Worm (Caenorhabditis elegans) whole organism, L4 larva: Measurements from ENCODE around the gene F16H6.7.

Source experiments
- D1046.2 ChIP-seq: fragments of 200-800 bp; sonication (Bioruptor generic); IDR thresholded peaks from 2 replicates; pipeline ENCODE4 v1.3.6; 2022; ENCODE audit warnings: missing genetic modification characterization, missing compliant biosample characterization
- F44E2.7 ChIP-seq: fragments of 200-800 bp; sonication (Bioruptor generic); IDR thresholded peaks from 2 replicates; pipeline ENCODE4 v2.1.2; 2022; ENCODE audit warnings: missing genetic modification characterization, missing compliant biosample characterization
- F49E8.2 ChIP-seq: sonication (generic microtip); optimal IDR thresholded peaks from 2 replicates; lab custom pipeline; 2016; ENCODE audit warnings: missing compliant biosample characterization, mild to moderate bottlenecking, missing genetic modification characterization, borderline replicate concordance
- T20F7.1 ChIP-seq: fragments of 200-800 bp; sonication (Bioruptor generic); optimal IDR thresholded peaks from 2 replicates; lab custom pipeline; 2018; ENCODE audit warnings: mild to moderate bottlenecking, missing genetic modification characterization, missing compliant biosample characterization
- Y48G9A.11 ChIP-seq: fragments of 200-800 bp; sonication (Bioruptor generic); IDR thresholded peaks from 2 replicates; pipeline ENCODE4 v1.3.6; 2022; ENCODE audit warnings: missing genetic modification reagents, missing genetic modification characterization, missing compliant biosample characterization
- Y5F2A.4 ChIP-seq: fragments of 200-800 bp; sonication (Bioruptor generic); optimal IDR thresholded peaks from 2 replicates; lab custom pipeline; 2018; ENCODE audit warnings: mild to moderate bottlenecking, missing genetic modification characterization, missing compliant biosample characterization
- ZK546.5 ChIP-seq, 2 experiments: sonication (generic microtip); optimal IDR thresholded peaks; 2 replicates each; lab custom pipeline; 2017; ENCODE audit warnings: missing biosample characterization in 2 of 2, missing genetic modification characterization in 2 of 2
- aly-2 ChIP-seq: sonication (generic microtip); optimal IDR thresholded peaks from 2 replicates; lab custom pipeline; 2018; ENCODE audit warnings: missing biosample characterization, missing genetic modification characterization
- ceh-20 ChIP-seq: fragments of 200-800 bp; sonication (Bioruptor generic); IDR thresholded peaks from 2 replicates; pipeline ENCODE4 v1.3.6; 2022; ENCODE audit warnings: missing genetic modification reagents, missing genetic modification characterization, missing compliant biosample characterization
- ceh-44 ChIP-seq: fragments of 200-800 bp; sonication (Bioruptor generic); IDR thresholded peaks from 2 replicates; pipeline ENCODE4 v1.3.6; 2022; ENCODE audit warnings: missing genetic modification reagents, missing genetic modification characterization, missing compliant biosample characterization
- cey-2 ChIP-seq: sonication (generic microtip); optimal IDR thresholded peaks from 3 replicates; lab custom pipeline; 2017; ENCODE audit warnings: missing genetic modification characterization, mild to moderate bottlenecking, missing compliant biosample characterization, antibody characterized with exemption, borderline replicate concordance; ENCODE audit not compliant: insufficient read depth
- ctbp-1 ChIP-seq: fragments of 200-800 bp; sonication (Bioruptor generic); IDR thresholded peaks from 2 replicates; pipeline ENCODE4 v1.3.6; 2022; ENCODE audit warnings: missing genetic modification reagents, missing genetic modification characterization, missing compliant biosample characterization
- daf-16 ChIP-seq, 3 experiments: sonication (generic microtip); optimal IDR thresholded peaks; 2 replicates each; lab custom pipeline; 2016 to 2017; ENCODE audit warnings: missing genetic modification characterization in 3 of 3, missing genetic modification reagents in 3 of 3, mild to moderate bottlenecking in 2 of 3, missing compliant biosample characterization in 2 of 3, missing biosample characterization in 1 of 3, moderate library complexity in 1 of 3
- daf-8 ChIP-seq: fragments of 200-800 bp; sonication (Bioruptor generic); IDR thresholded peaks from 2 replicates; pipeline ENCODE4 v1.3.6; 2022; ENCODE audit warnings: missing genetic modification characterization, missing compliant biosample characterization
- dmd-6 ChIP-seq: fragments of 200-800 bp; sonication (Bioruptor generic); IDR thresholded peaks from 2 replicates; pipeline ENCODE4 v1.3.6; 2022; ENCODE audit warnings: missing genetic modification reagents, missing genetic modification characterization, missing compliant biosample characterization
- dmd-8 ChIP-seq: fragments of 200-800 bp; sonication (Bioruptor generic); IDR thresholded peaks from 2 replicates; pipeline ENCODE4 v1.3.6; 2022; ENCODE audit warnings: missing genetic modification characterization, missing compliant biosample characterization
- dmd-9 ChIP-seq: fragments of 200-800 bp; sonication (Bioruptor generic); IDR thresholded peaks from 2 replicates; pipeline ENCODE4 v1.3.6; 2022; ENCODE audit warnings: missing genetic modification reagents, missing genetic modification characterization, missing compliant biosample characterization
- dve-1 ChIP-seq: sonication (generic microtip); optimal IDR thresholded peaks from 2 replicates; lab custom pipeline; 2017; ENCODE audit warnings: antibody characterized with exemption, mild to moderate bottlenecking, missing genetic modification characterization, missing compliant biosample characterization; ENCODE audit not compliant: insufficient read depth
- egl-27 ChIP-seq: sonication (generic microtip); optimal IDR thresholded peaks from 3 replicates; lab custom pipeline; 2017; ENCODE audit warnings: missing biosample characterization, missing genetic modification reagents, missing genetic modification characterization
- hif-1 ChIP-seq, 2 experiments: sonication (generic microtip); optimal IDR thresholded peaks; 2 replicates each; lab custom pipeline; 2016 to 2017; ENCODE audit warnings: missing compliant biosample characterization in 2 of 2, missing genetic modification characterization in 2 of 2, missing genetic modification reagents in 2 of 2, missing genotype in 2 of 2, mild to moderate bottlenecking in 1 of 2
- hlh-30 ChIP-seq: sonication (generic microtip); optimal IDR thresholded peaks from 2 replicates; lab custom pipeline; 2017; ENCODE audit warnings: antibody characterized with exemption, mild to moderate bottlenecking, missing genetic modification characterization, missing compliant biosample characterization; ENCODE audit not compliant: insufficient read depth
- jun-1 ChIP-seq: fragments of 150-350 bp; optimal IDR thresholded peaks from 2 replicates; lab custom pipeline; 2014; ENCODE audit warnings: missing biosample characterization, missing genetic modification reagents, missing genetic modification characterization
- lin-29 ChIP-seq: fragments of 200-800 bp; sonication (Bioruptor generic); IDR thresholded peaks from 2 replicates; pipeline ENCODE4 v1.3.6; 2022; ENCODE audit warnings: missing genetic modification reagents, missing genetic modification characterization, missing compliant biosample characterization
- lin-38 ChIP-seq: fragments of 200-800 bp; sonication (Bioruptor generic); IDR thresholded peaks from 2 replicates; pipeline ENCODE4 v1.3.6; 2022; ENCODE audit warnings: missing genetic modification reagents, missing genetic modification characterization, missing compliant biosample characterization
- madf-9 ChIP-seq: fragments of 200-800 bp; sonication (Bioruptor generic); conservative IDR thresholded peaks from 2 replicates; pipeline ENCODE4 v1.3.6; 2022; ENCODE audit warnings: missing genetic modification reagents, missing genetic modification characterization, missing compliant biosample characterization
- mep-1 ChIP-seq: fragments of 150-350 bp; sonication (generic microtip); optimal IDR thresholded peaks from 3 replicates; lab custom pipeline; 2014; ENCODE audit warnings: missing biosample characterization, missing genetic modification characterization
- mxl-2 ChIP-seq: fragments of 200-800 bp; sonication (Bioruptor generic); conservative IDR thresholded peaks from 2 replicates; pipeline ENCODE4 v1.3.6; 2022; ENCODE audit warnings: missing genetic modification reagents, missing genetic modification characterization, missing compliant biosample characterization
- nhr-10 ChIP-seq: fragments of 150-350 bp; optimal IDR thresholded peaks from 2 replicates; lab custom pipeline; 2014; ENCODE audit warnings: missing biosample characterization, missing genetic modification characterization
- nhr-25 ChIP-seq: sonication (generic microtip); optimal IDR thresholded peaks from 2 replicates; lab custom pipeline; 2017; ENCODE audit warnings: missing genetic modification characterization, mild to moderate bottlenecking, missing compliant biosample characterization, antibody characterized with exemption, moderate library complexity, borderline replicate concordance; ENCODE audit not compliant: insufficient read depth
- nhr-28 ChIP-seq: fragments of 150-350 bp; optimal IDR thresholded peaks from 2 replicates; lab custom pipeline; 2014; ENCODE audit warnings: missing biosample characterization, missing genetic modification characterization
- nhr-41 ChIP-seq: fragments of 200-800 bp; sonication (Bioruptor generic); IDR thresholded peaks from 2 replicates; pipeline ENCODE4 v1.3.6; 2022; ENCODE audit warnings: missing genetic modification reagents, missing genetic modification characterization, missing compliant biosample characterization
- nhr-6 ChIP-seq: fragments of 150-350 bp; optimal IDR thresholded peaks from 2 replicates; lab custom pipeline; 2014; ENCODE audit warnings: missing biosample characterization, missing genetic modification characterization
- php-3 ChIP-seq: fragments of 200-800 bp; sonication (Bioruptor generic); IDR thresholded peaks from 2 replicates; pipeline ENCODE4 v1.3.6; 2022; ENCODE audit warnings: missing genetic modification reagents, missing genetic modification characterization, missing compliant biosample characterization
- saeg-2 ChIP-seq: fragments of 200-800 bp; sonication (Bioruptor generic); IDR thresholded peaks from 2 replicates; pipeline ENCODE4 v1.3.6; 2022; ENCODE audit warnings: missing genetic modification reagents, missing genetic modification characterization, missing compliant biosample characterization
- sdz-12 ChIP-seq: fragments of 200-800 bp; sonication (Bioruptor generic); optimal IDR thresholded peaks from 2 replicates; lab custom pipeline; 2018; ENCODE audit warnings: mild to moderate bottlenecking, missing genetic modification characterization, missing compliant biosample characterization
- tra-1 ChIP-seq: fragments of 200-800 bp; sonication (Bioruptor generic); IDR thresholded peaks from 2 replicates; pipeline ENCODE4 v1.3.6; 2022; ENCODE audit warnings: missing genetic modification reagents, missing genetic modification characterization, missing compliant biosample characterization
- unc-62 ChIP-seq, 3 experiments: fragments of 150-350 bp in 1 of 3; sonication (generic microtip); optimal IDR thresholded peaks in 2 of 3; peaks in 1 of 3; 1 replicate in 1 of 3; 2 replicates in 2 of 3; lab custom pipeline; 2014 to 2017; ENCODE audit warnings: missing biosample characterization in 3 of 3, missing genetic modification characterization in 3 of 3, missing genetic modification reagents in 3 of 3, missing genotype in 1 of 3
- zip-2 ChIP-seq: fragments of 150-350 bp; optimal IDR thresholded peaks from 2 replicates; lab custom pipeline; 2014; ENCODE audit warnings: missing biosample characterization, missing genetic modification characterization
- ztf-7 ChIP-seq: fragments of 150-350 bp; optimal IDR thresholded peaks from 2 replicates; lab custom pipeline; 2014; ENCODE audit warnings: missing biosample characterization, missing genetic modification characterization

The F16H6.7 gene

ce11 chrV:18168266-18168665 lies 40.7 kb downstream of the F16H6.7 start, which contains the start of gene C14A6.7:
Gene C14A6.7, minus strand, starts transcription at chrV:18168366.
- TF ChIP-seq mxl-2 (GFP tag; lab: Robert Waterston, UW) (no peak), saeg-2 (GFP tag; lab: Robert Waterston, UW) (no peak), Y48G9A.11 (GFP tag; lab: Robert Waterston, UW) (no peak), hlh-30 (tag; lab: Kevin White, UChicago) (no peak), hif-1 (tag; optimal IDR thresholded peaks at IDR 0.05; lab: Kevin White, UChicago) (no peak), dmd-8 (no peak), ceh-44 (GFP tag; lab: Robert Waterston, UW) (no peak)

ce11 chrV:18167161-18167560 lies 41.8 kb downstream of the F16H6.7 start, which contains the start of gene C14A6.6:
Gene C14A6.6, minus strand, starts transcription at chrV:18167261.
- peak in 1 of 2 experiments; percentile 89 for TF ChIP-seq unc-62 (GFP tag; optimal IDR thresholded peaks at IDR 0.05 in 1 of 2; lab: Kevin White, UChicago)
- TF ChIP-seq unc-62 (tag; optimal IDR thresholded peaks at IDR 0.05; lab: Kevin White, UChicago): no peak
- TF ChIP-seq ctbp-1 (GFP tag; lab: Robert Waterston, UW): no peak
- TF ChIP-seq, all 104 proteins: peak for 1

ce11 chrV:18164758-18165157 lies 44.2 kb downstream of the F16H6.7 start, which contains the start of gene C14A6.5:
Gene C14A6.5, minus strand, starts transcription at chrV:18164858.
- no peak for TF ChIP-seq ctbp-1 (GFP tag; lab: Robert Waterston, UW)

ce11 chrV:18163434-18163833 lies 45.5 kb downstream of the F16H6.7 start:
- TF ChIP-seq nhr-10 (tag; lab: Kevin White, UChicago): no peak
- TF ChIP-seq mxl-2 (GFP tag; lab: Robert Waterston, UW): no peak
- no peak for TF ChIP-seq lin-38
- no peak for TF ChIP-seq daf-8 (GFP tag; lab: Robert Waterston, UW)
- TF ChIP-seq nhr-41 (GFP tag; lab: Robert Waterston, UW): no peak
- no peak for TF ChIP-seq jun-1 (tag; lab: Kevin White, UChicago)
- TF ChIP-seq php-3: no peak
- TF ChIP-seq ZK546.5 (tag; optimal IDR thresholded peaks at IDR 0.05; lab: Kevin White, UChicago): no peak
- TF ChIP-seq T20F7.1 (GFP tag; lab: Kevin White, UChicago): no peak
- TF ChIP-seq nhr-6: no peak
- TF ChIP-seq nhr-25 (tag; lab: Kevin White, UChicago): no peak
- no peak for TF ChIP-seq ctbp-1 (GFP tag; lab: Robert Waterston, UW)
- no peak for TF ChIP-seq ceh-20 (GFP tag; lab: Robert Waterston, UW)
- TF ChIP-seq nhr-28: no peak
- no peak for TF ChIP-seq mep-1 (tag; lab: Kevin White, UChicago)
- no peak for TF ChIP-seq D1046.2 (GFP tag; lab: Robert Waterston, UW)
- no peak for TF ChIP-seq zip-2 (tag; lab: Kevin White, UChicago)

DNA sequence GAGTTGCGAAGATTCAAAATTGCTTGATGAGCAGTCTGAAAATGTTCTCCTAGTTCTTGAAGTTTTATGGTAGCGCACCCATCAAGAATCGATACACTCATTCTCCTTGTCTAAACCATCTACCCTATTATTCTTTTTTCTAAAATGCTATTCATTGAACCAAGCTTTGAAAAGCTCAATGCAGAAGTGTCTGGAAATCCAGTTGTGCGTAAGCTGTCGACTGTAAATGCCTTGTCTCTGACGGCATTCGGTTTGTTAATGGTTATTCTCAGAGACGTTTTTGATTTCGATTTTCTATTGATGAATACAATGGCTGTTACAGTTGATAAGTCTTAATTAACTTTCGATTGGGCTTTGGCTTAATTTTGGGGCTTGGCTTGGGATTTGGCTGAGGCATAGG lies 46.4 kb downstream of the F16H6.7 start, which contains the start of gene C14A6.12:
Gene C14A6.12 (minus strand): TSS at position 101 of the 400 bp plus-strand sequence.
- no peak for TF ChIP-seq F49E8.2
- TF ChIP-seq madf-9 (GFP tag; lab: Robert Waterston, UW): no peak
- no peak for TF ChIP-seq ztf-7 (tag; lab: Kevin White, UChicago)
- no peak for TF ChIP-seq D1046.2 (GFP tag; lab: Robert Waterston, UW)

DNA sequence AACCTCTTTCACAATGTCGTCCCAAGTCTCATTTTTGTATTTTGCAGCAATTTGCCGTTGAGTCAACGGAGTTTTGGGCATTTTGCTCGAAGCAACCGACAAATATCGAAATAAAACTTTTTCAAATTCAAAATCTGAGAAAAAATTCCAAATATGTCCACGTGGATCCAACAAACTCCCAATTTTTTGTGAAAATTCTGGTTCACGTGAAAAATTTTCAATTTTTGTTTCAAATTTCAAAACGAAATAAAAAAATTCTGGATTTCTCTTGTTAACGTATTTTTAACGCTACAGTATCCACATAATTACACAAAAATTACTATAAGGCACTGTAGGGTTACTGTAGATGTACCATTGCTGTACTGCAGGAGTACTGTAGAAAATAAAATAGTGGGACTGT lies 47.7 kb downstream of the F16H6.7 start, which contains the start of gene C14A6.13:
Gene C14A6.13 (minus strand): TSS at position 101 of the 400 bp plus-strand sequence.
- TF ChIP-seq dve-1 (tag; lab: Kevin White, UChicago) (no peak), aly-2 (no peak), sdz-12 (GFP tag; lab: Kevin White, UChicago) (no peak), mep-1 (tag; lab: Kevin White, UChicago) (no peak), dmd-9 (GFP tag; lab: Robert Waterston, UW) (no peak), F44E2.7 (GFP tag; lab: Robert Waterston, UW) (no peak), Y5F2A.4 (GFP tag; lab: Kevin White, UChicago) (no peak), nhr-28 (no peak), daf-16 (GFP tag; optimal IDR thresholded peaks at IDR 0.05; lab: Kevin White, UChicago) (no peak), daf-16 (tag; optimal IDR thresholded peaks at IDR 0.05; lab: Kevin White, UChicago) (no peak), egl-27 (tag; lab: Kevin White, UChicago) (no peak), cey-2 (tag; lab: Kevin White, UChicago) (no peak), dmd-8 (no peak), ceh-20 (GFP tag; lab: Robert Waterston, UW) (no peak), dmd-6 (GFP tag; lab: Robert Waterston, UW) (no peak), tra-1 (GFP tag; lab: Robert Waterston, UW) (no peak), lin-29 (no peak)
